Worm (Caenorhabditis elegans): ENCODE measurements around the gene mfsd-13.2.

mfsd-13.2 gene

DNA sequence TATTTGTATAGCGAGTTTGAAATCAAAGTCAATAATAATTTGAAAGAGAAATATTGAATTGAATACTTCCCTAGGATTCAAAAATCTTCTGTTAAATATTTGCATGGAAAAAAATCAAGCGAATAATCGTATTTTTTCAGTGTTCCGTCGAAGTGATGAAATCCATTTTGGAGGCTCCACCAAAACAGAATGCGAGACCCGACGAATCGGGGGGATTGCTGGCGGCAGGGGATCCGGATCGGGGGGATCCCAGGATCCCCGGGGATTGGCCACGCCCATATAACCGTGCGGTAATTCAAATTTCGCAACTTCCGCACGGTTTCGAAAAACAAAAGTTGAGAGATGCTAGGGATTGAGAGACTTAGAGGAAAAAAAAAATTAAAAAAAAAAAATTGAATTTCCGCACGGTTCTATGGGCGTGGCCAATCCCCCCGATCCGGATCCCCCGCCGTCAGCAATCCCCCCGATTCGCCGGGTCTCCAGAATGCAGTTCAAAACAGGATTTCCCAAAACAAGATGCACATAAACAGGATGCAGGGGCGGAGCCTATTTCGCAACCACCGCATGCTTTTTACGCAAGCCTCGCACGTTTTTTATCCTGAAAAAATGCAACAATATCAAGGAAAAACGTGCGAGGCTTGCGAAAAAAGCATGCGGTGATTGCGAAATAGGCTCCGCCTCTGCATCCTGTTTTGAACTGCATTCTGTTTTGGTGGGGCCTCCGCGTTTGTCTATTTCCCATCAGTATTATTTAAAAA, 42.8 kb downstream of the mfsd-13.2 start, which contains the start of gene F10E7.11:
Gene F10E7.11 (minus strand): TSS at position 232 of the 758 bp plus-strand sequence.
- no peak for TF ChIP-seq snpc-1.3 (tag; optimal IDR thresholded peaks at IDR 0.05; ENCODE audit: insufficient read depth)
- no peak for TF ChIP-seq let-607 (tag; optimal IDR thresholded peaks at IDR 0.05)
- TF ChIP-seq rec-8 (tag; optimal IDR thresholded peaks at IDR 0.05) = no peak
- no peak for TF ChIP-seq ZK185.1 (tag; optimal IDR thresholded peaks at IDR 0.05; ENCODE audit: poor library complexity, severe bottlenecking)
- no peak for TF ChIP-seq ceh-40 (GFP tag; IDR thresholded peaks at IDR 0.05)
- TF ChIP-seq nhr-80 (tag; optimal IDR thresholded peaks at IDR 0.05) = no peak
- no peak for TF ChIP-seq efl-1 (GFP tag; optimal IDR thresholded peaks at IDR 0.05)
- TF ChIP-seq egrh-3 (GFP tag; IDR thresholded peaks at IDR 0.05) = peak; percentile 38; the same call in 1 of the 2 replicates
- no peak for TF ChIP-seq sdz-38 (tag; optimal IDR thresholded peaks at IDR 0.05)
- TF ChIP-seq ztf-22 (GFP tag; optimal IDR thresholded peaks at IDR 0.05) = no peak
- no peak for TF ChIP-seq D2030.7 (GFP tag; IDR thresholded peaks at IDR 0.05)
- TF ChIP-seq hlh-12 (tag; optimal IDR thresholded peaks at IDR 0.05) = no peak
- no peak for TF ChIP-seq mxl-1 (tag; optimal IDR thresholded peaks at IDR 0.05)
- TF ChIP-seq unc-130 (GFP tag; optimal IDR thresholded peaks at IDR 0.05) = peak; percentile 6
- no peak for TF ChIP-seq athp-1 (tag; optimal IDR thresholded peaks at IDR 0.05)
- TF ChIP-seq F52B5.7 (tag; optimal IDR thresholded peaks at IDR 0.05) = no peak
- no peak for TF ChIP-seq hmg-20 (GFP tag; IDR thresholded peaks at IDR 0.05)
- peak; percentile 52 for TF ChIP-seq ztf-18 (tag; optimal IDR thresholded peaks at IDR 0.05)
- TF ChIP-seq snpc-1.1 (tag; optimal IDR thresholded peaks at IDR 0.05; ENCODE audit: insufficient read depth) = no peak
- TF ChIP-seq ztf-3 (GFP tag; optimal IDR thresholded peaks at IDR 0.05) = no peak
- TF ChIP-seq zfh-2 (GFP tag; conservative IDR thresholded peaks at IDR 0.05) = peak; percentile 92
- TF ChIP-seq nhr-179 (tag; optimal IDR thresholded peaks at IDR 0.05) = no peak
- no peak for TF ChIP-seq nfyb-1 (GFP tag; IDR thresholded peaks at IDR 0.05)
- TF ChIP-seq K11D2.4 (GFP tag; IDR thresholded peaks at IDR 0.05) = peak; percentile 58; the same call in 1 of the 2 replicates
- no peak for TF ChIP-seq B0019.2 (GFP tag; conservative IDR thresholded peaks at IDR 0.05)
- no peak for TF ChIP-seq aptf-3 (GFP tag; IDR thresholded peaks at IDR 0.05)
- peak; percentile 21 for TF ChIP-seq attf-5 (GFP tag; optimal IDR thresholded peaks at IDR 0.05)
- TF ChIP-seq hsf-1 (GFP tag; IDR thresholded peaks at IDR 0.05) = no peak
- peak; percentile 65; the same call in 1 of the 2 replicates for TF ChIP-seq pbrm-1 (GFP tag; IDR thresholded peaks at IDR 0.05)
- no peak for TF ChIP-seq bed-1 (GFP tag; IDR thresholded peaks at IDR 0.05)
- TF ChIP-seq hrde-1 (tag; optimal IDR thresholded peaks at IDR 0.05; ENCODE audit: borderline replicate concordance) = no peak
- TF ChIP-seq nhr-90 (tag; optimal IDR thresholded peaks at IDR 0.05) = no peak
- TF ChIP-seq F10E7.11 (tag; optimal IDR thresholded peaks at IDR 0.05) = no peak
- TF ChIP-seq tbx-9 (tag; optimal IDR thresholded peaks at IDR 0.05; ENCODE audit: borderline replicate concordance) = no peak
- no peak for TF ChIP-seq Y56A3A.18 (GFP tag; IDR thresholded peaks at IDR 0.05)
- no peak for TF ChIP-seq lin-54 (GFP tag; optimal IDR thresholded peaks at IDR 0.05)
- no peak for TF ChIP-seq B0035.1 (tag; optimal IDR thresholded peaks at IDR 0.05)
- TF ChIP-seq let-526 (GFP tag; IDR thresholded peaks at IDR 0.05) = 0 out of 2 replicates have a peak, but pooled peaks have one; percentile 42
- TF ChIP-seq F55B11.4 (tag; optimal IDR thresholded peaks at IDR 0.05; ENCODE audit: borderline replicate concordance, insufficient read depth) = no peak
- TF ChIP-seq cebp-1 (GFP tag; IDR thresholded peaks at IDR 0.05) = peak; percentile 92
- peak; percentile 99 for TF ChIP-seq cebp-1 (tag; optimal IDR thresholded peaks at IDR 0.05)
- peak; percentile 4 for TF ChIP-seq xnd-1 (tag; optimal IDR thresholded peaks at IDR 0.05)
- TF ChIP-seq egl-44 (GFP tag; IDR thresholded peaks at IDR 0.05) = no peak
- TF ChIP-seq K12H6.12 (tag; optimal IDR thresholded peaks at IDR 0.05) = no peak
- TF ChIP-seq aptf-2 (GFP tag; conservative IDR thresholded peaks at IDR 0.05) = 0 out of 2 replicates have a peak, but pooled peaks have one; percentile 40
- no peak for TF ChIP-seq ztf-28 (GFP tag; IDR thresholded peaks at IDR 0.05)
- no peak for TF ChIP-seq dpl-1 (GFP tag; optimal IDR thresholded peaks at IDR 0.05)
